Fruit fly (Drosophila melanogaster) whole organism, embryonic: Measurements from ENCODE around the gene nAChRalpha6.

Experiments used
- Adf1 ChIP-seq: fragments of 200-800 bp; sonication (Bioruptor generic); IDR thresholded peaks from 2 replicates; pipeline ENCODE4 v1.3.6; 2022; ENCODE audit warnings: missing biosample characterization, missing genetic modification characterization
- Bteb2 ChIP-seq: fragments of 200-800 bp; sonication (Bioruptor generic); optimal IDR thresholded peaks from 2 replicates; lab custom pipeline; 2016; ENCODE audit warnings: missing biosample characterization, missing genetic modification characterization
- CG10543 ChIP-seq: fragments of 200-800 bp; sonication (Bioruptor generic); optimal IDR thresholded peaks from 3 replicates; lab custom pipeline; 2017; ENCODE audit warnings: missing biosample characterization, mild to moderate bottlenecking, missing genetic modification characterization, moderate library complexity
- CG11085 ChIP-seq: fragments of 200-800 bp; sonication (Bioruptor generic); IDR thresholded peaks from 2 replicates; pipeline ENCODE4 v1.3.6; 2022; ENCODE audit warnings: missing biosample characterization, missing genetic modification characterization
- CG12219 ChIP-seq: fragments of 200-800 bp; sonication (Bioruptor generic); optimal IDR thresholded peaks from 3 replicates; lab custom pipeline; 2018; ENCODE audit warnings: missing biosample characterization, mild to moderate bottlenecking, missing genetic modification characterization
- CG1233 ChIP-seq: fragments of 200-800 bp; sonication (Bioruptor generic); optimal IDR thresholded peaks from 4 replicates; lab custom pipeline; 2018; ENCODE audit warnings: missing biosample characterization, mild to moderate bottlenecking, missing genetic modification characterization
- CG12391 ChIP-seq: fragments of 200-800 bp; sonication (Bioruptor generic); optimal IDR thresholded peaks from 3 replicates; lab custom pipeline; 2018; ENCODE audit warnings: missing biosample characterization, mild to moderate bottlenecking, missing genetic modification characterization, moderate library complexity
- CG12769 ChIP-seq: fragments of 200-800 bp; sonication (Bioruptor generic); optimal IDR thresholded peaks from 2 replicates; lab custom pipeline; 2019; ENCODE audit warnings: missing biosample characterization, mild to moderate bottlenecking, missing genetic modification characterization, moderate library complexity
- CG13624 ChIP-seq: fragments of 200-800 bp; sonication (Bioruptor generic); optimal IDR thresholded peaks from 2 replicates; lab custom pipeline; 2016; ENCODE audit warnings: missing biosample characterization, missing genetic modification characterization
- CG15073 ChIP-seq: fragments of 200-800 bp; sonication (Bioruptor generic); optimal IDR thresholded peaks from 2 replicates; lab custom pipeline; 2016; ENCODE audit warnings: missing biosample characterization, missing genetic modification characterization
- CG16815 ChIP-seq: fragments of 200-800 bp; sonication (Bioruptor generic); optimal IDR thresholded peaks from 3 replicates; lab custom pipeline; 2017; ENCODE audit warnings: missing biosample characterization, mild to moderate bottlenecking, missing genetic modification characterization
- CG16863 ChIP-seq: fragments of 200-800 bp; sonication (Bioruptor generic); optimal IDR thresholded peaks from 3 replicates; lab custom pipeline; 2016; ENCODE audit warnings: missing biosample characterization, missing genetic modification characterization
- CG17361 ChIP-seq: fragments of 200-800 bp; sonication (Bioruptor generic); IDR thresholded peaks from 3 replicates; pipeline ENCODE4 v1.3.6; 2022; ENCODE audit warnings: missing biosample characterization, missing genetic modification characterization
- CG17802 ChIP-seq: fragments of 200-800 bp; sonication (Bioruptor generic); optimal IDR thresholded peaks from 2 replicates; lab custom pipeline; 2018; ENCODE audit warnings: missing biosample characterization, mild to moderate bottlenecking, missing genetic modification characterization, moderate library complexity
- CG2889 ChIP-seq: fragments of 200-800 bp; sonication (Bioruptor generic); IDR thresholded peaks from 3 replicates; pipeline ENCODE4 v1.3.6; 2022; ENCODE audit warnings: missing biosample characterization, missing genetic modification characterization
- CG31224 ChIP-seq: fragments of 200-800 bp; sonication (Bioruptor generic); IDR thresholded peaks from 2 replicates; pipeline ENCODE4 v1.3.6; 2022; ENCODE audit warnings: missing biosample characterization, missing genetic modification characterization
- CG31365 ChIP-seq: fragments of 200-800 bp; sonication (Bioruptor generic); optimal IDR thresholded peaks from 2 replicates; lab custom pipeline; 2018; ENCODE audit warnings: missing biosample characterization, mild to moderate bottlenecking, missing genetic modification characterization
- CG43689 ChIP-seq: fragments of 200-800 bp; sonication (Bioruptor generic); IDR thresholded peaks from 2 replicates; pipeline ENCODE4 v1.3.6; 2022; ENCODE audit warnings: missing biosample characterization, missing genetic modification characterization
- CG4854 ChIP-seq: fragments of 200-800 bp; sonication (Bioruptor generic); optimal IDR thresholded peaks from 2 replicates; lab custom pipeline; 2016; ENCODE audit warnings: missing biosample characterization, missing genetic modification characterization, inconsistent platforms
- CG7556 ChIP-seq: fragments of 200-800 bp; sonication (Bioruptor generic); optimal IDR thresholded peaks from 2 replicates; lab custom pipeline; 2017; ENCODE audit warnings: missing biosample characterization, mild to moderate bottlenecking, missing genetic modification characterization
- CG8281 ChIP-seq: fragments of 200-800 bp; sonication (Bioruptor generic); optimal IDR thresholded peaks from 2 replicates; lab custom pipeline; 2018; ENCODE audit warnings: missing biosample characterization, mild to moderate bottlenecking, missing genetic modification characterization, moderate library complexity
- CoRest ChIP-seq: fragments of 200-800 bp; sonication (Bioruptor generic); optimal IDR thresholded peaks from 3 replicates; lab custom pipeline; 2018; ENCODE audit warnings: missing biosample characterization, mild to moderate bottlenecking, missing genetic modification characterization, moderate library complexity
- D ChIP-seq, 2 experiments: fragments of 200-800 bp in 1 of 2; fragments of >200 bp in 1 of 2; sonication (Bioruptor generic) in 1 of 2; optimal IDR thresholded peaks; 2 replicates in 1 of 2; 3 replicates in 1 of 2; lab custom pipeline; 2017; ENCODE audit warnings: mild to moderate bottlenecking in 1 of 2, missing biosample characterization in 1 of 2, missing genetic modification characterization in 1 of 2, missing genetic modification reagents in 1 of 2
- Doc3 ChIP-seq: fragments of 200-800 bp; sonication (Bioruptor generic); IDR thresholded peaks from 3 replicates; pipeline ENCODE4 v1.3.6; 2022; ENCODE audit warnings: missing biosample characterization, missing genetic modification characterization; ENCODE audit not compliant: partially characterized antibody
- Ets97D ChIP-seq: fragments of 200-800 bp; sonication (Bioruptor generic); optimal IDR thresholded peaks from 3 replicates; lab custom pipeline; 2016; ENCODE audit warnings: missing biosample characterization, missing genetic modification characterization
- Fer2 ChIP-seq: fragments of 200-800 bp; sonication (Bioruptor generic); optimal IDR thresholded peaks from 2 replicates; lab custom pipeline; 2018; ENCODE audit warnings: missing biosample characterization, mild to moderate bottlenecking, missing genetic modification characterization, moderate library complexity
- GATAe ChIP-seq: fragments of 200-800 bp; sonication (Bioruptor generic); conservative IDR thresholded peaks from 2 replicates; pipeline ENCODE4 v1.3.6; 2022; ENCODE audit warnings: missing biosample characterization, missing genetic modification characterization
- Hmr ChIP-seq: fragments of 200-800 bp; sonication (Bioruptor generic); optimal IDR thresholded peaks from 3 replicates; lab custom pipeline; 2017; ENCODE audit warnings: mild to moderate bottlenecking, missing biosample characterization, missing genetic modification reagents, missing genetic modification characterization
- Spps ChIP-seq: fragments of 200-800 bp; sonication (Bioruptor generic); optimal IDR thresholded peaks from 2 replicates; lab custom pipeline; 2018; ENCODE audit warnings: missing biosample characterization, mild to moderate bottlenecking, missing genetic modification characterization
- YL-1 ChIP-seq: fragments of 200-800 bp; sonication (Bioruptor generic); optimal IDR thresholded peaks from 3 replicates; lab custom pipeline; 2017; ENCODE audit warnings: missing biosample characterization, mild to moderate bottlenecking, missing genetic modification characterization
- ab ChIP-seq: fragments of 200-800 bp; sonication (Bioruptor generic); optimal IDR thresholded peaks from 2 replicates; lab custom pipeline; 2016; ENCODE audit warnings: missing biosample characterization, missing genetic modification characterization
- ase ChIP-seq: fragments of 200-800 bp; sonication (Bioruptor generic); IDR thresholded peaks from 3 replicates; pipeline ENCODE4 v1.3.6; 2022; ENCODE audit warnings: missing biosample characterization, missing genetic modification characterization
- chn ChIP-seq: fragments of 200-800 bp; sonication (Bioruptor generic); optimal IDR thresholded peaks from 2 replicates; lab custom pipeline; 2016; ENCODE audit warnings: missing biosample characterization, missing genetic modification characterization
- disco-r ChIP-seq: fragments of 200-800 bp; sonication (Bioruptor generic); optimal IDR thresholded peaks from 2 replicates; lab custom pipeline; 2016; ENCODE audit warnings: missing biosample characterization, missing genetic modification characterization
- en ChIP-seq: fragments of 200-800 bp; sonication (Bioruptor generic); optimal IDR thresholded peaks from 2 replicates; lab custom pipeline; 2016; ENCODE audit warnings: missing biosample characterization, missing genetic modification characterization
- fd64A ChIP-seq: fragments of 200-800 bp; sonication (Bioruptor generic); optimal IDR thresholded peaks from 3 replicates; lab custom pipeline; 2018; ENCODE audit warnings: missing biosample characterization, mild to moderate bottlenecking, missing genetic modification characterization
- fru ChIP-seq: fragments of >200 bp; optimal IDR thresholded peaks from 2 replicates; lab custom pipeline; 2017
- gsb ChIP-seq: fragments of 200-800 bp; sonication (Bioruptor generic); IDR thresholded peaks from 2 replicates; pipeline ENCODE4 v1.3.6; 2022; ENCODE audit warnings: missing biosample characterization, missing genetic modification characterization
- kni ChIP-seq: fragments of 200-800 bp; sonication (Bioruptor generic); optimal IDR thresholded peaks from 3 replicates; lab custom pipeline; 2017; ENCODE audit warnings: mild to moderate bottlenecking, missing biosample characterization, missing genetic modification reagents, missing genetic modification characterization
- nau ChIP-seq: fragments of 200-800 bp; sonication (Bioruptor generic); optimal IDR thresholded peaks from 3 replicates; lab custom pipeline; 2017; ENCODE audit warnings: missing biosample characterization, mild to moderate bottlenecking, missing genetic modification characterization, missing genetic modification reagents
- p53 ChIP-seq: fragments of 200-800 bp; sonication (Bioruptor generic); optimal IDR thresholded peaks from 2 replicates; lab custom pipeline; 2016; ENCODE audit warnings: missing biosample characterization, missing genetic modification characterization
- pita ChIP-seq: fragments of 200-800 bp; sonication (Bioruptor generic); optimal IDR thresholded peaks from 2 replicates; lab custom pipeline; 2017; ENCODE audit warnings: missing biosample characterization, mild to moderate bottlenecking, missing genetic modification characterization
- salm ChIP-seq: fragments of 200-800 bp; sonication (Bioruptor generic); optimal IDR thresholded peaks from 2 replicates; lab custom pipeline; 2018; ENCODE audit warnings: missing biosample characterization, mild to moderate bottlenecking, missing genetic modification characterization
- sc ChIP-seq, 3 experiments: fragments of >200 bp in 2 of 3; fragments of 200-800 bp in 1 of 3; sonication (Bioruptor generic) in 1 of 3; optimal IDR thresholded peaks; 2 replicates in 2 of 3; 3 replicates in 1 of 3; lab custom pipeline; 2017; ENCODE audit warnings: mild to moderate bottlenecking in 1 of 3, missing biosample characterization in 1 of 3, missing genetic modification characterization in 1 of 3, missing genetic modification reagents in 1 of 3
- sna ChIP-seq: fragments of 200-800 bp; sonication (Bioruptor generic); IDR thresholded peaks from 2 replicates; pipeline ENCODE4 v1.3.6; 2022; ENCODE audit warnings: missing biosample characterization, missing genetic modification characterization; ENCODE audit not compliant: partially characterized antibody
- tna ChIP-seq: fragments of 200-800 bp; sonication (Bioruptor generic); IDR thresholded peaks from 2 replicates; pipeline ENCODE4 v1.3.6; 2022; ENCODE audit warnings: missing biosample characterization, missing genetic modification characterization; ENCODE audit not compliant: partially characterized antibody
- unc-4 ChIP-seq: fragments of 200-800 bp; sonication (Bioruptor generic); IDR thresholded peaks from 2 replicates; pipeline ENCODE4 v1.3.6; 2022; ENCODE audit warnings: missing biosample characterization, missing genetic modification characterization; ENCODE audit not compliant: partially characterized antibody
- unpg ChIP-seq: fragments of 200-800 bp; sonication (Bioruptor generic); optimal IDR thresholded peaks from 3 replicates; lab custom pipeline; 2018; ENCODE audit warnings: missing biosample characterization, mild to moderate bottlenecking, missing genetic modification characterization, moderate library complexity
- wor ChIP-seq: fragments of 200-800 bp; sonication (Bioruptor generic); IDR thresholded peaks from 2 replicates; pipeline ENCODE4 v1.3.6; 2022; ENCODE audit warnings: missing biosample characterization, missing genetic modification characterization

nAChRalpha6 gene

dm6 chr2L:9774980-9775628, 110.9 kb downstream of the nAChRalpha6 start, which contains the start of the genes ppk11 and ppk16 (continued):
- TF ChIP-seq CG4854 (GFP tag; lab: Kevin White, UChicago) (no peak), Doc3 (GFP tag; lab: Robert Waterston, UW) (no peak), CG16815 (GFP tag; lab: Kevin White, UChicago) (no peak), ase (GFP tag; lab: Robert Waterston, UW) (no peak), en (GFP tag; lab: Kevin White, UChicago) (no peak), gsb (GFP tag; lab: Robert Waterston, UW) (no peak), CG16863 (no peak), salm (tag; lab: Kevin White, UChicago) (no peak), CG13624 (GFP tag; lab: Kevin White, UChicago) (no peak), CG1233 (GFP tag; lab: Kevin White, UChicago) (no peak), CG2889 (GFP tag; lab: Robert Waterston, UW) (no peak), Adf1 (no peak), wor (GFP tag; lab: Robert Waterston, UW) (no peak), CG12769 (tag; lab: Kevin White, UChicago) (no peak), CG17802 (tag; lab: Kevin White, UChicago) (no peak), p53 (GFP tag; lab: Kevin White, UChicago) (no peak), ab (no peak), CG8281 (tag; lab: Kevin White, UChicago) (peak; percentile 13), CoRest (tag; lab: Kevin White, UChicago) (peak; percentile 1), chn (GFP tag; lab: Kevin White, UChicago) (no peak), kni (GFP tag; lab: Kevin White, UChicago) (no peak), GATAe (GFP tag; lab: Robert Waterston, UW) (no peak), Fer2 (tag; lab: Kevin White, UChicago) (no peak), D (optimal IDR thresholded peaks at IDR 0.05; lab: Kevin White, UChicago) (no peak), D (GFP tag; optimal IDR thresholded peaks at IDR 0.05; lab: Kevin White, UChicago) (no peak), Bteb2 (GFP tag; lab: Kevin White, UChicago) (peak; percentile 14), Spps (tag; lab: Kevin White, UChicago) (no peak), CG15073 (GFP tag; lab: Kevin White, UChicago) (no peak), sna (GFP tag; lab: Robert Waterston, UW) (no peak), fru (lab: Kevin White, UChicago) (no peak), CG31365 (no peak), Ets97D (no peak), nau (no peak), CG12391 (no peak), CG17361 (GFP tag; lab: Robert Waterston, UW) (no peak), YL-1 (GFP tag; lab: Kevin White, UChicago) (no peak), disco-r (GFP tag; lab: Kevin White, UChicago) (no peak), unpg (GFP tag; lab: Kevin White, UChicago) (peak; percentile 31), sc (optimal IDR thresholded peaks at IDR 0.05; lab: Kevin White, UChicago) (no peak), sc (GFP tag; optimal IDR thresholded peaks at IDR 0.05; lab: Kevin White, UChicago) (peak; percentile 7), CG11085 (GFP tag; lab: Robert Waterston, UW) (no peak), CG43689 (GFP tag; lab: Robert Waterston, UW) (no peak), CG12219 (no peak), fd64A (GFP tag; lab: Kevin White, UChicago) (no peak), CG31224 (GFP tag; lab: Robert Waterston, UW) (0 out of 2 replicates have a peak, but pooled peaks have one; percentile 5), unc-4 (no peak), pita (no peak), tna (GFP tag; lab: Robert Waterston, UW) (no peak), CG7556 (no peak), CG10543 (no peak), Hmr (GFP tag; lab: Kevin White, UChicago) (peak; percentile 65)
